Fruit fly (Drosophila melanogaster) Kc167 (cell line): Measurements from ENCODE around the gene CG12728.

Experiments used
- Sin3A ChIP-seq: fragments of >200 bp; optimal IDR thresholded peaks from 2 replicates; lab custom pipeline; 2018; ENCODE audit warnings: missing external identifiers
- h ChIP-seq: fragments of >200 bp; optimal IDR thresholded peaks from 3 replicates; lab custom pipeline; 2018; ENCODE audit warnings: missing external identifiers
- insv ChIP-seq: fragments of >200 bp; optimal IDR thresholded peaks from 3 replicates; lab custom pipeline; 2018; ENCODE audit warnings: missing external identifiers
- psq ChIP-seq: fragments of >200 bp; optimal IDR thresholded peaks from 2 replicates; lab custom pipeline; 2017; ENCODE audit warnings: missing external identifiers
- ttk ChIP-seq: sonication (Bioruptor generic); optimal IDR thresholded peaks from 2 replicates; lab custom pipeline; 2017; ENCODE audit warnings: missing external identifiers

dm6 chrX:5922057-5922456 is 20.3 kb upstream of the CG12728 start:
- TF ChIP-seq h (no peak), Sin3A (lab: Kevin White, UChicago) (no peak), psq (lab: Kevin White, UChicago) (no peak), ttk (lab: Kevin White, UChicago) (no peak), insv (lab: Kevin White, UChicago) (no peak)
